Worm (Caenorhabditis elegans): Measurements from ENCODE around the gene fipr-29.

DNA sequence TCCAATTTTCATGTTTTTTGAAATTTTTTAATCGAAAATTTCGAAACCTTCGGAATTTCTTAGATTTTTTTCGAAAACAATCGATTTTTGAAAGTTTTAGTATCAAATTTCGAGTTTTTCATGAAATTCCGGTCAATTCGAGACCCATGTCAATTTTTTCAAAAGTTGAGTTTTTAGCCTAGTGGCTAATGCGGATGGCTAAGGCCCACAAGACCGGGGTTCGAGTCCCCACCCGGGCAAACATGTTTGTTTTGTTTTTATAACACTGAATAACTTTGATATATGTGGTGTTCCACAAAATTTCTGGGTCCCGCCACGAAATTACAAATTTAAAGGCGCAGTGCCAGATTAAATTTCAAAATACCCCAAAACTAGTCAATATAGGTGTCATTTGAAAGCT lies 39.2 kb upstream of the fipr-29 start:
- TF ChIP-seq skn-1 (tag; optimal IDR thresholded peaks at IDR 0.05) (no peak), egl-27 (tag; optimal IDR thresholded peaks at IDR 0.05) (no peak), elt-1 (tag; optimal IDR thresholded peaks at IDR 0.05) (no peak), elt-3 (tag; optimal IDR thresholded peaks at IDR 0.05) (no peak), unc-55 (GFP tag; optimal IDR thresholded peaks at IDR 0.05) (no peak)

Measured in whole organism, L2 larva.